Fruit fly (Drosophila melanogaster) whole organism, embryonic: Measurements from ENCODE around the gene Dr.

Experiments used
- CG17361 ChIP-seq: fragments of 200-800 bp; sonication (Bioruptor generic); IDR thresholded peaks from 3 replicates; pipeline ENCODE4 v1.3.6; 2022; ENCODE audit warnings: missing biosample characterization, missing genetic modification characterization
- pum ChIP-seq: fragments of 200-800 bp; sonication (Bioruptor generic); optimal IDR thresholded peaks from 2 replicates; lab custom pipeline; 2016; ENCODE audit warnings: missing biosample characterization, missing genetic modification characterization

DNA sequence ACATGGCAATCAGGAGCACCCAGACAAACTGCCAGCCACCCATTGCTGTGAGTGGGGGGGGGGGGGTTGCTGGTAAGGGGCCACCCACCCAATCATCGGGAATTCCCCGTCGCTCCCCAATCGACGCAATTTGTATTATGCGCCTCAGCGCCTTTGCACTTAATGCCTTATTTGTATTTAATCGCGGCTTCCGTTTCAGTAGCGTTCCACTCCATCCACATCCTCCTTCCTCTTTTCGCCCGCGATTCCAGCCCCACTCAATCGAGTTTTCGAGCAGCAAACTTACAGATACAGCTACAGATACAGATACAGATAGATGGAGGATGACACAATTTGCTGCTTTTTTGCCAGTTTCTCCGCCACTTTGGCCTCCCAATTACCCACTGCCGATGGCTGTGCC is 54.8 kb downstream of the Dr start:
- TF ChIP-seq pum, result no peak
- no peak for TF ChIP-seq CG17361
